Worm (Caenorhabditis elegans): ENCODE measurements around the gene nas-22.

- no peak for TF ChIP-seq flt-1 (GFP tag; IDR thresholded peaks at IDR 0.05)
- TF ChIP-seq ceh-13 (GFP tag; optimal IDR thresholded peaks at IDR 0.05) = no peak
- no peak for TF ChIP-seq pes-1 (GFP tag; IDR thresholded peaks at IDR 0.05)
- TF ChIP-seq hmg-4 (GFP tag; optimal IDR thresholded peaks at IDR 0.05) = no peak
- TF ChIP-seq ama-1 (optimal IDR thresholded peaks at IDR 0.05) = no peak
- no peak for TF ChIP-seq ets-7 (tag; optimal IDR thresholded peaks at IDR 0.05)
- TF ChIP-seq hnd-1 (tag; optimal IDR thresholded peaks at IDR 0.05) = no peak
- no peak for TF ChIP-seq tbx-11 (GFP tag; IDR thresholded peaks at IDR 0.05)
- no peak for TF ChIP-seq B0310.2 (tag; optimal IDR thresholded peaks at IDR 0.05)
- no peak for TF ChIP-seq aly-1 (tag; optimal IDR thresholded peaks at IDR 0.05)
- no peak for TF ChIP-seq sea-1 (GFP tag; conservative IDR thresholded peaks at IDR 0.05)
- TF ChIP-seq tbx-37 (GFP tag; conservative IDR thresholded peaks at IDR 0.05) = no peak
- no peak for TF ChIP-seq scrt-1 (GFP tag; IDR thresholded peaks at IDR 0.05)
- no peak for TF ChIP-seq ceh-36 (tag; optimal IDR thresholded peaks at IDR 0.05)
Measured at ce11 chrV:11439202-11439601, 35.3 kb upstream of the nas-22 start.

All from whole organism, early embryonic.